Worm (Caenorhabditis elegans) whole organism, L3 larva: ENCODE results near the gene his-3.
"Not testable (repeated sequence)": the region's sequence is repeated elsewhere in the genome, so short reads cannot be mapped to it uniquely, and the experiment has no call there.

ENCODE experiments used
- R02D3.7 ChIP-seq: fragments of 150-350 bp; optimal IDR thresholded peaks from 2 replicates; lab custom pipeline; 2014; ENCODE audit warnings: missing biosample characterization, missing genetic modification characterization
- ZK546.5 ChIP-seq: sonication (generic microtip); optimal IDR thresholded peaks from 2 replicates; lab custom pipeline; 2017; ENCODE audit warnings: missing biosample characterization, missing genetic modification characterization
- ama-1 ChIP-seq: fragments of 150-350 bp; optimal IDR thresholded peaks from 2 replicates; lab custom pipeline; 2018
- ceh-16 ChIP-seq: sonication (generic microtip); optimal IDR thresholded peaks from 2 replicates; lab custom pipeline; 2017; ENCODE audit warnings: missing biosample characterization, missing genetic modification characterization
- ceh-28 ChIP-seq: fragments of 150-350 bp; optimal IDR thresholded peaks from 2 replicates; lab custom pipeline; 2014; ENCODE audit warnings: missing biosample characterization, missing genetic modification reagents, missing genetic modification characterization
- ceh-82 ChIP-seq: fragments of 150-350 bp; optimal IDR thresholded peaks from 2 replicates; lab custom pipeline; 2014; ENCODE audit warnings: missing biosample characterization, missing genetic modification characterization
- egl-27 ChIP-seq: sonication (generic microtip); optimal IDR thresholded peaks from 4 replicates; lab custom pipeline; 2017; ENCODE audit warnings: missing biosample characterization, missing genetic modification reagents, missing genetic modification characterization
- egl-5 ChIP-seq: fragments of 150-350 bp; optimal IDR thresholded peaks from 2 replicates; lab custom pipeline; 2017; ENCODE audit warnings: missing biosample characterization, missing genetic modification reagents, missing genetic modification characterization, inconsistent platforms
- elt-1 ChIP-seq: fragments of 150-350 bp; optimal IDR thresholded peaks from 2 replicates; lab custom pipeline; 2014; ENCODE audit warnings: missing biosample characterization, missing genetic modification characterization
- elt-2 ChIP-seq: sonication (generic microtip); optimal IDR thresholded peaks from 2 replicates; lab custom pipeline; 2016; ENCODE audit warnings: missing genetic modification reagents, mild to moderate bottlenecking, missing genetic modification characterization, missing compliant biosample characterization
- elt-3 ChIP-seq, 3 experiments: fragments of 150-350 bp in 1 of 3; sonication (generic microtip) in 2 of 3; optimal IDR thresholded peaks; 2 replicates in 2 of 3; 4 replicates in 1 of 3; lab custom pipeline; 2014 to 2017; ENCODE audit warnings: missing biosample characterization in 3 of 3, missing genetic modification characterization in 3 of 3
- eor-1 ChIP-seq, 2 experiments: fragments of 150-350 bp; optimal IDR thresholded peaks; 2 replicates each; lab custom pipeline; 2014 to 2018; ENCODE audit warnings: missing biosample characterization in 2 of 2, missing genetic modification characterization in 2 of 2
- fkh-10 ChIP-seq: sonication (generic microtip); optimal IDR thresholded peaks from 2 replicates; lab custom pipeline; 2017; ENCODE audit warnings: missing biosample characterization, missing genetic modification reagents, missing genetic modification characterization
- fos-1 ChIP-seq: fragments of 150-350 bp; optimal IDR thresholded peaks from 2 replicates; lab custom pipeline; 2014; ENCODE audit warnings: missing biosample characterization, missing genetic modification characterization
- hmg-11 ChIP-seq: sonication (generic microtip); optimal IDR thresholded peaks from 2 replicates; lab custom pipeline; 2016; ENCODE audit warnings: missing genetic modification characterization, missing compliant biosample characterization
- jun-1 ChIP-seq: fragments of 150-350 bp; optimal IDR thresholded peaks from 2 replicates; lab custom pipeline; 2014; ENCODE audit warnings: missing biosample characterization, missing genetic modification reagents, missing genetic modification characterization
- lin-39 ChIP-seq: fragments of 150-350 bp; optimal IDR thresholded peaks from 2 replicates; lab custom pipeline; 2018; ENCODE audit warnings: missing biosample characterization, missing genetic modification reagents, missing genetic modification characterization
- lsy-12 ChIP-seq: sonication (generic microtip); optimal IDR thresholded peaks from 2 replicates; lab custom pipeline; 2016; ENCODE audit warnings: mild to moderate bottlenecking, missing genetic modification characterization, missing compliant biosample characterization
- mdl-1 ChIP-seq: fragments of 150-350 bp; optimal IDR thresholded peaks from 2 replicates; lab custom pipeline; 2014; ENCODE audit warnings: missing biosample characterization, missing genetic modification characterization
- mml-1 ChIP-seq: fragments of 150-350 bp; sonication (generic microtip); optimal IDR thresholded peaks from 3 replicates; lab custom pipeline; 2014; ENCODE audit warnings: missing biosample characterization, missing genetic modification characterization
- nhr-11 ChIP-seq: fragments of 150-350 bp; optimal IDR thresholded peaks from 2 replicates; lab custom pipeline; 2014; ENCODE audit warnings: missing biosample characterization, missing genetic modification characterization
- nhr-12 ChIP-seq: fragments of 150-350 bp; optimal IDR thresholded peaks from 2 replicates; lab custom pipeline; 2014; ENCODE audit warnings: missing biosample characterization, missing genetic modification characterization
- nhr-23 ChIP-seq: fragments of 150-350 bp; optimal IDR thresholded peaks from 2 replicates; lab custom pipeline; 2014; ENCODE audit warnings: missing biosample characterization, missing genetic modification reagents, missing genetic modification characterization
- nhr-25 ChIP-seq: sonication (generic microtip); optimal IDR thresholded peaks from 2 replicates; lab custom pipeline; 2017; ENCODE audit warnings: missing biosample characterization, missing genetic modification characterization
- nhr-28 ChIP-seq: fragments of 150-350 bp; optimal IDR thresholded peaks from 2 replicates; lab custom pipeline; 2014; ENCODE audit warnings: missing biosample characterization, missing genetic modification characterization
- nhr-43 ChIP-seq: sonication (generic microtip); optimal IDR thresholded peaks from 2 replicates; lab custom pipeline; 2016; ENCODE audit warnings: mild to moderate bottlenecking, missing genetic modification characterization, missing compliant biosample characterization; ENCODE audit not compliant: poor library complexity, severe bottlenecking
- nhr-76 ChIP-seq: fragments of 150-350 bp; sonication (generic microtip); optimal IDR thresholded peaks from 5 replicates; lab custom pipeline; 2014; ENCODE audit warnings: missing biosample characterization, missing genetic modification characterization
- pha-4 ChIP-seq: fragments of 150-350 bp; optimal IDR thresholded peaks from 2 replicates; lab custom pipeline; 2014; ENCODE audit warnings: missing biosample characterization, missing genetic modification reagents, missing genetic modification characterization
- pqm-1 ChIP-seq: fragments of 150-350 bp; optimal IDR thresholded peaks from 2 replicates; lab custom pipeline; 2017; ENCODE audit warnings: missing biosample characterization, missing genetic modification characterization, inconsistent platforms
- sea-2 ChIP-seq: fragments of 150-350 bp; sonication (generic microtip); optimal IDR thresholded peaks from 4 replicates; lab custom pipeline; 2014; ENCODE audit warnings: missing biosample characterization, missing genetic modification reagents, missing genetic modification characterization
- skn-1 ChIP-seq: fragments of 150-350 bp; optimal IDR thresholded peaks from 2 replicates; lab custom pipeline; 2014; ENCODE audit warnings: missing biosample characterization, missing genetic modification characterization
- snpc-4 ChIP-seq: fragments of 150-350 bp; optimal IDR thresholded peaks from 2 replicates; lab custom pipeline; 2014; ENCODE audit warnings: missing biosample characterization, missing genetic modification characterization
- tbx-2 ChIP-seq: sonication (generic microtip); optimal IDR thresholded peaks from 2 replicates; lab custom pipeline; 2016; ENCODE audit warnings: mild to moderate bottlenecking, missing genetic modification characterization, missing compliant biosample characterization
- zag-1 ChIP-seq: fragments of 150-350 bp; optimal IDR thresholded peaks from 2 replicates; lab custom pipeline; 2014; ENCODE audit warnings: missing biosample characterization, missing genetic modification characterization
- ztf-11 ChIP-seq: fragments of 150-350 bp; optimal IDR thresholded peaks from 2 replicates; lab custom pipeline; 2014; ENCODE audit warnings: missing biosample characterization, missing genetic modification characterization

Gene his-3

DNA sequence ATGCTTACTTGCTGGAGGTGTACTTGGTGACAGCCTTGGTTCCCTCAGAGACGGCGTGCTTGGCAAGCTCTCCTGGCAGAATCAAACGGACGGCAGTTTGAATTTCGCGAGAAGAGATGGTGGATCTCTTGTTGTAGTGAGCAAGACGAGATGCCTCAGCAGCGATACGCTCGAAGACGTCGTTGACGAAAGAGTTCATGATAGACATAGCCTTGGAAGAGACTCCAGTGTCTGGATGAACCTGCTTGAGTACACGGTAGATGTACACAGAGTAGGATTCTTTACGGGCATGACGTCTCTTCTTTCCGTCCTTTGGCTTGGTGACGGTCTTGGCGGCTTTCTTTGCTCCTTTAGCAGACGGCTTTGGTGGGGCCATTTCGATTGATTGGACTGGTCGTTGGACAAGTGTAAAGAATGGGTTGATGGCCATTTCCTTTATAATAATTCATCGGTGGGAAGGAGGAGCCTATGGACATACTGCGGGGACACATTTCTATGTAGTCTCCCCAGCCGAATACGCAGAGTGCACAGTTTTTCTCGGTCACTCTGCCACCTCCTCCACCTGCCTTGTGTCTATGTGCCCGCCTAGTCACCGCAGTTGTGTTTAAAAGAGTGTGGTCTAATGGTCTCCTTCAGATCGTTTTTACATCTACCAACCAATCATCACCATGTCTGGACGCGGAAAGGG, at the start of gene his-3, which contains the start of gene his-4:
Gene his-3, plus strand, starts transcription at position 669 of the 688 bp plus-strand sequence.
Gene his-4, minus strand, starts transcription at position 376 of the 688 bp plus-strand sequence.
- peak; percentile 60 for TF ChIP-seq elt-2 (tag; lab: Kevin White, UChicago)
- TF ChIP-seq elt-1 (tag; lab: Kevin White, UChicago), result peak; percentile 11
- peak; percentile 30 for TF ChIP-seq nhr-23 (tag; lab: Kevin White, UChicago)
- TF ChIP-seq nhr-25, result peak; percentile 93
- TF ChIP-seq pqm-1 (tag; lab: Kevin White, UChicago), result peak; percentile 41
- TF ChIP-seq pha-4 (tag; lab: Kevin White, UChicago), result peak; percentile 68
- peak; percentile 28 for TF ChIP-seq snpc-4 (tag; lab: Kevin White, UChicago)

DNA sequence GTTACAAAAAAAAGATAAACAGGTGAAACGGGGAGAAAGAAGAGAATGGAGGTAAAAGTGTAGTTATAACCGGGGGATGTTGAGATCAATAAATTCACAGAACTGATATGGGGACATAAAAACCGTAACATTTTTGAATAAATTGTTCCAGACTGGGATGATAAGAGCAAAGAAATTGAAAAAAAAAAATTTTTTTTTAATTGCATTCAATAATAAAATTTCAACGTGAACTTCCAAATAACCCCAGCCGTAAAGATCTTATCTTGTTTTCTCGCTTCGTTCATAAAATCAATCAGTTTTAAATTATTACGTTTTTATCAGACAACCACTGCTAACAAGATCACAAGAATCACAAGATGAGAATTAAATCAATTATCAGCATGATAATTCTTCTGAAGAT, 48.8 kb upstream of the his-3 start, which contains the start of gene C06C6.7:
Gene C06C6.7, plus strand, starts transcription at position 301 of the 400 bp plus-strand sequence.
- TF ChIP-seq ceh-16 (tag; lab: Kevin White, UChicago); egl-27; jun-1 (tag; lab: Kevin White, UChicago): not testable (repeated sequence)
- TF ChIP-seq, all 47 proteins: peak for 0; not testable (repeated sequence) for 47

DNA sequence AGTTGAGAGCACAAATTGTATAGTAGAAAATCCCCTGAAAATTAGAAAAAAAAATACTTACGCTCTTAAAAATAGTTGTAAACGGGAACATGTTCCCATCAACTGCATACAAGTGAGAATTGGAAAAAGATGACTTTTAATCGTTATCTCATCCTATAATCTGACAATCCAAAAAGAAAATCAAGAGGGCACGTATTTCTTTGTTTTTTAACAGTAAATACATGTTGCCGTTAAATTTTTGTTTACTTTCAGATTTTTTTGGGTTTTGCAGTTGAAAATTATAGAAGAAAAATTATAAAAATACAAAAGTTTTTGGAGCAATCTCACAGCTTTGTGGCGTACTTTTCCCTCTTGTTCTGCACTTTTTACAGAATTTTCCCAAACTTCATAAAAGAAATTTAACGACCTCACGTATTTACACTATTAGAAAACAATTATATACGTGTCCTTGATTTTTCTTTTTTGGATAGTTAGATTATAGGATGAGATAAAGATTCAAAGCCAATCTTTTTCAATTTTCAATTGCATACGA, 43.9 kb upstream of the his-3 start, which contains the start of the genes C06C6.9 and C06C6.8:
Gene C06C6.9, minus strand, starts transcription at position 101 of the 532 bp plus-strand sequence.
Gene C06C6.8, plus strand, starts transcription at position 482 of the 532 bp plus-strand sequence.
- TF ChIP-seq nhr-43 (no peak), elt-2 (tag; lab: Kevin White, UChicago) (no peak), lsy-12 (tag; lab: Kevin White, UChicago) (no peak), pha-4 (tag; lab: Kevin White, UChicago) (no peak), fos-1 (tag; lab: Kevin White, UChicago) (no peak), ZK546.5 (tag; lab: Kevin White, UChicago) (no peak), eor-1 (tag; optimal IDR thresholded peaks at IDR 0.05; lab: Kevin White, UChicago) (no peak), sea-2 (GFP tag; lab: Kevin White, UChicago) (no peak), nhr-11 (tag; lab: Kevin White, UChicago) (no peak), ceh-28 (no peak), egl-27 (no peak), nhr-76 (tag; lab: Kevin White, UChicago) (no peak)

DNA sequence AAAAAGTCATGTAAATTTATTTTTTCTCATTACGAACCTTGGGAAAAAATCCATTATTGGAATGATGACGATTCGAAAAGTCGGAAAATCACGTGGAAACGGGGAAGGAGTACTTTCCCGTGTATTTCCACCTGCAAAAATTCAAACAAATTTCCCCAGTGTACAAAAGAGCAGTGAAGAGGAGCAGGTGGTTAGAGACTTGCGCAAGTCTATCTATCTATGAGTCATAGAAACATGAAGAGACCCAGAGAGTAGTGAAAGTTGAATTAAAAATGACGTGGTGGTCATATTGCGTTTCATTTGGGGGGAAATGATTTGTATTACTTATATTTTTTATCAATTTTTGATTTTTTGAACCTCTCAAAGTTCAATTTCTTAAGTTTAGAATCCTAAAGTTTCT, 40.2 kb upstream of the his-3 start, which contains the start of gene nhr-50:
Gene nhr-50, minus strand, starts transcription at position 199 of the 400 bp plus-strand sequence.
- TF ChIP-seq jun-1 (tag; lab: Kevin White, UChicago) (peak; percentile 92), R02D3.7 (tag; lab: Kevin White, UChicago) (no peak), ama-1 (lab: Kevin White, UChicago) (no peak), tbx-2 (no peak), skn-1 (tag; lab: Kevin White, UChicago) (peak; percentile 13), hmg-11 (tag; lab: Kevin White, UChicago) (no peak), mdl-1 (tag; lab: Kevin White, UChicago) (peak; percentile 13), fos-1 (tag; lab: Kevin White, UChicago) (peak; percentile 69), nhr-12 (tag; lab: Kevin White, UChicago) (no peak), pqm-1 (tag; lab: Kevin White, UChicago) (peak; percentile 84), nhr-25 (peak; percentile 12), ceh-82 (tag; lab: Kevin White, UChicago) (no peak), pha-4 (tag; lab: Kevin White, UChicago) (peak; percentile 93), elt-2 (tag; lab: Kevin White, UChicago) (peak; percentile 80), nhr-23 (tag; lab: Kevin White, UChicago) (peak; percentile 55)

DNA sequence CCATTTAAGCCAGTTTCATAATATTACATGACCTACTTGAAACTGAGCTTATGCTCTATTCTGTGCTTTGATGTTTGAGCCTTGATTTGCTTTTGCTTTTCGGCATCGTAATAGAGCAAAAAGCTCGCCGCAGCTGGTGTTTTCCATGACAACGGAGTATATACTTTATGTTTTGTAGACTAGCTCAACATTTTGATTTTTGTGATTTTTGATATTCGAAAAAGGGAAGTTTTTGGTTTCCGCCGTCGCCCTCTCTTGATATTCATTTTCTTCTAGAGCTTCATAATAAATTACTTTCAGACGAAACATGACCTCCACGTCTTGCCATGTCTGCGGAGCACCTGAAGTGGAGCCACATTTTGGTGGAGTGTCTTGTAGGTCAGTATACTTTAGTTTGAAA, 38.3 kb upstream of the his-3 start, which contains the start of gene nhr-63:
Gene nhr-63, plus strand, starts transcription at position 301 of the 400 bp plus-strand sequence.
- no peak for TF ChIP-seq tbx-2
- TF ChIP-seq sea-2 (GFP tag; lab: Kevin White, UChicago), result no peak
- TF ChIP-seq lsy-12 (tag; lab: Kevin White, UChicago), result no peak
- no peak for TF ChIP-seq nhr-12 (tag; lab: Kevin White, UChicago)
- TF ChIP-seq pqm-1 (tag; lab: Kevin White, UChicago), result no peak
- no peak for TF ChIP-seq nhr-23 (tag; lab: Kevin White, UChicago)
- TF ChIP-seq elt-3 (tag; optimal IDR thresholded peaks at IDR 0.05; lab: Kevin White, UChicago), result no peak
- TF ChIP-seq ceh-82 (tag; lab: Kevin White, UChicago), result no peak
- no peak for TF ChIP-seq egl-5 (tag; lab: Kevin White, UChicago)
- no peak for TF ChIP-seq lin-39 (tag; lab: Kevin White, UChicago)
- no peak for TF ChIP-seq mml-1 (tag; lab: Kevin White, UChicago)
- TF ChIP-seq fkh-10 (GFP tag; lab: Kevin White, UChicago), result no peak
- no peak for TF ChIP-seq nhr-28 (tag; lab: Kevin White, UChicago)
- TF ChIP-seq zag-1 (tag; lab: Kevin White, UChicago), result no peak
- no peak for TF ChIP-seq pha-4 (tag; lab: Kevin White, UChicago)
- no peak for TF ChIP-seq nhr-25
- no peak for TF ChIP-seq ztf-11 (tag; lab: Kevin White, UChicago)
